Fruit fly (Drosophila melanogaster): ENCODE data around the gene chb.
A peak's percentile ranks its signal among the peaks of the same experiment; 100 is the strongest.

The chb gene

DNA sequence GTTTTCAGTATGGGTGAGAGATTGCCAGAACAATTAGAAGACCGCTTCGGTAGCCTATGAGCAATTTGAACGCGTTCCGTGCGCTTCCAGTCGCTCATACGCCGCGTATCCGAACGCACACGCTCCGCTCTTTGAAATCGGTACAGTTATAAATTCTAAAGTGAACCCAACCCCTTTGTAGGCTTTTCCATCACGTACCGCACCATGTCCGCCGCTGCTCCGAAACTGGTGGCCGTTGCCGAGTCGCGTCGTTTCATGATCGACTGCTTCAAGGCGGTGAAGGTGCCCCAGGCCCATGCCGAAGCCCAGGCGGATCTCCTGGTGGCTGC is 32.8 kb downstream of the chb start:
- no peak for TF ChIP-seq Crg-1 (GFP tag; optimal IDR thresholded peaks at IDR 0.05)
- TF ChIP-seq Clk (GFP tag; optimal IDR thresholded peaks at IDR 0.05), result no peak

DNA sequence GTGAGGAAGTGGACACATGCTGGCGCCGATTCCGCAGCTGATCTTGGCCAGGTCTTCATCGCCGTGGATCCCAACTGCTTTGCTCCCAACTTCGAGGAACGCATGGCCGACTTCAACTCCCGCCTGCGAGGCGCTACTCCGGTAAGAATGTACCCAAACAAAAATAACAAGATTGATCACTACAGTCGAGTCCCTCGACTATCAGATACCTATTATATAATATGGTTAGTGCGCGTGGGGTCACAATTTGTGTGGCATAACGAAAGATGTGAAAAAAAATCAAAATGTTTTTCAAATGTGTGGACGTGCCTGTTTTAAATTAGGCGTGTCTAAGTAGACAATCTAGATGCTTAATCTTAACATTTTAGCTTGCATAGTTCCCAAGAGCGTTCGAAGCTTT is 33.8 kb downstream of the chb start:
- TF ChIP-seq Hr96 (GFP tag; optimal IDR thresholded peaks at IDR 0.05), result no peak
- no peak for TF ChIP-seq cnc (optimal IDR thresholded peaks at IDR 0.05)
- TF ChIP-seq Clk (GFP tag; optimal IDR thresholded peaks at IDR 0.05), result no peak
- no peak for TF ChIP-seq kay (GFP tag; ENCODE audit: borderline replicate concordance)
- TF ChIP-seq toe (GFP tag; optimal IDR thresholded peaks at IDR 0.05), result no peak
- no peak for TF ChIP-seq CG14711 (tag; optimal IDR thresholded peaks at IDR 0.05)

DNA sequence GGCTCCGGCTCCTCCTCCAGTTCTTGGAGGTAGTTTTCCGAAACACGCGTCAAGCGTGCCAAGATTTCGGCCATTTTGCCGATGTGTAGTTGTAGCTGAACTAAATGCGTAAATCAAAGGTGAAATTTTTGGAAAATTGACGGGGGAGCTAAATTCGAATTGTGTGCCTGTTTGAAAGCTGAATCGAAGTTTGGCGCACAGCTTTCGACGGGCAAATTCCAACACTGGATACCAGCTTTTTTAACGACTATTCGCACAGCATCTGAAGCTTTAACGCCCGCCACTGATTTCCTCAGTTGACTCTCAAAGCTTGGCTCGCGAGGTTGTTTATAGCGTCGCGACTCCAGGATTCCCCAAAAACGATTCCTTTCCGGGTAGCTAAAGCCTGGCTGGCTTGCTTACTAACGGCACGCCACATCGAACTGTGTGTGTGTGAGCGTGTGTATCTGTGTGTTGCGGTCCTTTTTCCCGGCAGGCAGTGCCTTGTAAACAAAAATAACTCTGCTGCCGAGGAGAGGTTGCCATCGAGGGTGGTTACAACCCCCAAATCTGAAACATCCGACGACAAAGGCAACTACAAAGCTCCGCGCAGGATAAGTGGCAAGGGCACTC is 37.4 kb downstream of the chb start, which contains the start of the genes CG10510 and CG10508:
Gene CG10510 (minus strand): TSS at position 164 of the 612 bp plus-strand sequence.
Gene CG10508 (plus strand): TSS at position 295 of the 612 bp plus-strand sequence.
- no peak for TF ChIP-seq CG11617 (GFP tag; optimal IDR thresholded peaks at IDR 0.05)
- no peak for TF ChIP-seq ovo (GFP tag; optimal IDR thresholded peaks at IDR 0.05)
- no peak for TF ChIP-seq Clk (GFP tag; optimal IDR thresholded peaks at IDR 0.05)
- TF ChIP-seq Hr96 (GFP tag; optimal IDR thresholded peaks at IDR 0.05), result no peak
- no peak for TF ChIP-seq tj (GFP tag; optimal IDR thresholded peaks at IDR 0.05)
- no peak for TF ChIP-seq cic (GFP tag; optimal IDR thresholded peaks at IDR 0.05)
- TF ChIP-seq bab1 (GFP tag; optimal IDR thresholded peaks at IDR 0.05), result no peak
- TF ChIP-seq CG1620 (GFP tag; optimal IDR thresholded peaks at IDR 0.05), result no peak
- TF ChIP-seq CG12768 (GFP tag; optimal IDR thresholded peaks at IDR 0.05), result no peak
- TF ChIP-seq pad (GFP tag; optimal IDR thresholded peaks at IDR 0.05), result no peak
- no peak for TF ChIP-seq toe (GFP tag; optimal IDR thresholded peaks at IDR 0.05)

DNA sequence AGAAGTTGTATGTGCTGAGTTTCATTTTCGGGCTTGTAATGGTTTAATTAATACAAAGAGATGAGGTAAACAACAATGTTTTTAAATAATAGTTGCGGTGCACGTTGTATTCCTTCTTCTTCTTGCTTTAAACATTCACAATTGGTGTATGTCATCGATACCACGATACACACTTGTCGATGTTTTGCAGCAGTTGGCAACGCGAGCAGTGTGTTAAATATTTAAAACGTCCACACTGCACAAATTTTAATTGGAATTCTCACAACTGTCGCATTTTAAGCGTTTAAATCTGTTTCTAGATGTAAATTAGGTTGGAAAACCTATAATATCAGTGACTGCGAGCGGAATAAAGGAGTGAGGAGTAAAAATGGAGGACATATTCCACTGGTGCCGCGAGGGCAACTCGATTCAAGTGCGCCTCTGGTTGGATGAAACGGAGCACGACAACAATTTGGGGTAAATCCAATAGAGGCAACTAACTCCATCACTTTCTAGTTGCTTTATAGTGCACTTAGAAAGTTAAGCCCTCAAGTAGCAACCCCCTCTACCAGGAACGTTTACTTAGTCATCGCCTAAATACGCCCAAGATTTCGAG is 44.1 kb downstream of the chb start, which contains the start of the genes Trmt112 and Ilk:
Gene Trmt112 (minus strand): TSS at position 143 of the 595 bp plus-strand sequence.
Gene Ilk (plus strand): TSS at position 205 of the 595 bp plus-strand sequence.
- peak; percentile 39 for TF ChIP-seq bab1 (GFP tag; optimal IDR thresholded peaks at IDR 0.05)
- TF ChIP-seq Mnt (GFP tag; optimal IDR thresholded peaks at IDR 0.05), result peak; percentile 88
- TF ChIP-seq tj (GFP tag; optimal IDR thresholded peaks at IDR 0.05), result peak; percentile 1
- peak; percentile 5 for TF ChIP-seq CG1620 (GFP tag; optimal IDR thresholded peaks at IDR 0.05)
- TF ChIP-seq CG12768 (GFP tag; optimal IDR thresholded peaks at IDR 0.05), result no peak

DNA sequence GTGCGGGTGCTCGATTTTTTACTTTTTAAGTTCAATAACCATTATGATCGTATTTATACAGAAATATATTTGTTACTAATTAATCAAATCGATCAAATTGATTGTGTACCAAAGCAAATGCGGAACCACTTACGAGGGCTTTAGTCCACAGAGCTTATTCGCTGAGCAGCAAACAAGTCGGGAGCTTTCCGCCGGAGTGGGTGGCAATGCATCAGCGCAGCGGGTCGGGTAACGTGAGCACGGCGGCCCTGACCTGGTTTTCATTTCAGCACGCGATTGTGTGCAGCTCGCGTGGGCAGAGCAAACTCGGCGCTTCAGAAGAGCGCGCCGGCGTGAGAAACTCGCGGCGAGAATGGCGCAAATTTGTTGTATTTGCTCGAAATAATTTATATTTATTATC is 46.5 kb downstream of the chb start:
- TF ChIP-seq cic (GFP tag; optimal IDR thresholded peaks at IDR 0.05) (peak; percentile 0), CG1620 (GFP tag; optimal IDR thresholded peaks at IDR 0.05) (no peak)

DNA sequence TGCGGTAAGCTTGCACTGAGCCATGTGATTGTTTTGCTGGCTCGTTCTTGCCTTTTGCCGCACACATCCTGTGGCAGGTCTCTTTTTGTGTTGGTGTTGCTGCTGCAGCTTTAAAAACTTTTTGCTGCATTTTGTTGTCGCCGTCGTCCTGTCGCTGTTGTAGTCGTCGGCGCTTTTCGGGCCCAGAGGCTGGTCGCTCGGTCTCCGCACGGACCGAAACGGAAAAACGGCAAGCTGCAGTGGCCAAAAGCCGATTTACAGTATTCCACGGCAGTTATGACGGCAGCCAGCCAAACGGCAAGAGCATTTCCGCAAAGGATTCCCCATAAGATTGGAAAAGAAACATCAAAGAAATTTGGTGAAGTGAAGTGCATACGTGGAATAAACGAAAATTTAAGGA is 47.4 kb downstream of the chb start, which contains the start of gene CG43219:
Gene CG43219 (plus strand): TSS at position 301 of the 400 bp plus-strand sequence.
- TF ChIP-seq CG1620 (GFP tag; optimal IDR thresholded peaks at IDR 0.05) (no peak), Clk (GFP tag; optimal IDR thresholded peaks at IDR 0.05) (no peak), ovo (GFP tag; optimal IDR thresholded peaks at IDR 0.05) (no peak), CG14711 (tag; optimal IDR thresholded peaks at IDR 0.05) (no peak), CG7045 (GFP tag; optimal IDR thresholded peaks at IDR 0.05) (no peak), tj (GFP tag; optimal IDR thresholded peaks at IDR 0.05) (no peak), kay (GFP tag; ENCODE audit: borderline replicate concordance) (no peak), bab1 (GFP tag; optimal IDR thresholded peaks at IDR 0.05) (no peak), CG33017 (tag; optimal IDR thresholded peaks at IDR 0.05) (no peak), CG7101 (tag; optimal IDR thresholded peaks at IDR 0.05) (no peak), Mnt (GFP tag; optimal IDR thresholded peaks at IDR 0.05) (no peak), Hr96 (GFP tag; optimal IDR thresholded peaks at IDR 0.05) (no peak)

DNA sequence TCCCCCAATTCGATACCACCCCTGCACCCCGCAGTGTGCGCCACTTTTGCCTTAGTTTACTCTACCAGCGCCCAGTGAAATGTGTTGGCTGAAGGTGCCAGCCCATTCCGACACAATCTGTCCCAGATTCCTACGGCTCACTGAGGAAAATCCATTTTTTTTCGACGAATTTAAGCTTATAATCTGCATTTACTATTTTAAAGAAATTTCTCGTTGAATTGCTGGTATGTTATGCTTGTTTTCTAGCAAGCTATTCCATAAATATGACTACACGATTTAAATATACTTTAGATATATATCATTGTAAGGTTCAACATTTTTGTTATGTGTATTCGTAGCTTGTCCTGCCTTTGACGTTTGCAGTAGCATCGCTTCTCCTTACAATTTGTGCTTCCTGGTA is 50.6 kb downstream of the chb start:
- TF ChIP-seq Mnt (GFP tag; optimal IDR thresholded peaks at IDR 0.05), result no peak
- no peak for TF ChIP-seq Clk (GFP tag; optimal IDR thresholded peaks at IDR 0.05)
- TF ChIP-seq CG11617 (GFP tag; optimal IDR thresholded peaks at IDR 0.05), result no peak
- no peak for TF ChIP-seq toe (GFP tag; optimal IDR thresholded peaks at IDR 0.05)
- TF ChIP-seq CG33017 (tag; optimal IDR thresholded peaks at IDR 0.05), result no peak
- no peak for TF ChIP-seq Hr96 (GFP tag; optimal IDR thresholded peaks at IDR 0.05)
- TF ChIP-seq CG14711 (tag; optimal IDR thresholded peaks at IDR 0.05), result no peak
- no peak for TF ChIP-seq cic (GFP tag; optimal IDR thresholded peaks at IDR 0.05)
- TF ChIP-seq CG7045 (GFP tag; optimal IDR thresholded peaks at IDR 0.05), result no peak
- no peak for TF ChIP-seq CG7101 (tag; optimal IDR thresholded peaks at IDR 0.05)
- TF ChIP-seq cnc (optimal IDR thresholded peaks at IDR 0.05), result no peak
- no peak for TF ChIP-seq bab1 (GFP tag; optimal IDR thresholded peaks at IDR 0.05)
- TF ChIP-seq pad (GFP tag; optimal IDR thresholded peaks at IDR 0.05), result no peak
- TF ChIP-seq CG1620 (GFP tag; optimal IDR thresholded peaks at IDR 0.05), result no peak
- TF ChIP-seq Crg-1 (GFP tag; optimal IDR thresholded peaks at IDR 0.05), result no peak
- no peak for TF ChIP-seq ovo (GFP tag; optimal IDR thresholded peaks at IDR 0.05)
- TF ChIP-seq kay (GFP tag; ENCODE audit: borderline replicate concordance), result no peak
- TF ChIP-seq CG12768 (GFP tag; optimal IDR thresholded peaks at IDR 0.05), result no peak

All from whole organism, adult.